Worm (Caenorhabditis elegans) whole organism, L4 larva: ENCODE results near the gene C18D4.12.

ENCODE experiments used
- F49E8.2 ChIP-seq: sonication (generic microtip); optimal IDR thresholded peaks from 2 replicates; lab custom pipeline; 2016; ENCODE audit warnings: missing compliant biosample characterization, mild to moderate bottlenecking, missing genetic modification characterization, borderline replicate concordance
- Y105C5A.15 ChIP-seq: fragments of 200-800 bp; sonication (Bioruptor generic); IDR thresholded peaks from 2 replicates; pipeline ENCODE4 v1.3.6; 2022; ENCODE audit warnings: missing genetic modification characterization, missing compliant biosample characterization
- hmg-1.1 ChIP-seq: fragments of 200-800 bp; sonication (Bioruptor generic); IDR thresholded peaks from 2 replicates; pipeline ENCODE4 v1.3.6; 2022; ENCODE audit warnings: missing genetic modification reagents, missing genetic modification characterization, missing compliant biosample characterization
- lin-13 ChIP-seq: fragments of 150-350 bp; optimal IDR thresholded peaks from 2 replicates; lab custom pipeline; 2014; ENCODE audit warnings: missing biosample characterization, missing genetic modification reagents, missing genetic modification characterization
- mxl-3 ChIP-seq: fragments of 200-800 bp; sonication (Bioruptor generic); optimal IDR thresholded peaks from 2 replicates; lab custom pipeline; 2018; ENCODE audit warnings: mild to moderate bottlenecking, missing genetic modification characterization, missing compliant biosample characterization
- nhr-11 ChIP-seq: fragments of 150-350 bp; optimal IDR thresholded peaks from 2 replicates; lab custom pipeline; 2014; ENCODE audit warnings: missing biosample characterization, missing genetic modification characterization
- nhr-237 ChIP-seq: sonication (generic microtip); optimal IDR thresholded peaks from 2 replicates; lab custom pipeline; 2017; ENCODE audit warnings: missing biosample characterization, missing genetic modification characterization
- nhr-41 ChIP-seq: fragments of 200-800 bp; sonication (Bioruptor generic); IDR thresholded peaks from 2 replicates; pipeline ENCODE4 v1.3.6; 2022; ENCODE audit warnings: missing genetic modification reagents, missing genetic modification characterization, missing compliant biosample characterization
- skn-1 ChIP-seq: fragments of 150-350 bp; optimal IDR thresholded peaks from 2 replicates; lab custom pipeline; 2014; ENCODE audit warnings: missing biosample characterization, missing genetic modification characterization
- unc-130 ChIP-seq: sonication (generic microtip); optimal IDR thresholded peaks from 2 replicates; lab custom pipeline; 2016; ENCODE audit warnings: missing genetic modification reagents, missing genetic modification characterization, missing compliant biosample characterization
- vab-7 ChIP-seq: fragments of 200-800 bp; sonication (Bioruptor generic); IDR thresholded peaks from 2 replicates; pipeline ENCODE4 v1.3.6; 2022; ENCODE audit warnings: missing genetic modification reagents, missing genetic modification characterization, missing compliant biosample characterization
- zag-1 ChIP-seq: fragments of 150-350 bp; optimal IDR thresholded peaks from 2 replicates; lab custom pipeline; 2014; ENCODE audit warnings: missing biosample characterization, missing genetic modification characterization

ce11 chrV:17530486-17530885 lies at the start of gene C18D4.12:
- TF ChIP-seq unc-130 = no peak
- TF ChIP-seq skn-1 (tag; lab: Kevin White, UChicago) = no peak
- no peak for TF ChIP-seq nhr-41 (GFP tag; lab: Robert Waterston, UW)
- TF ChIP-seq Y105C5A.15 = no peak
- TF ChIP-seq vab-7 (GFP tag; lab: Robert Waterston, UW) = no peak
- TF ChIP-seq nhr-237 = no peak
- TF ChIP-seq nhr-11 = no peak
- TF ChIP-seq F49E8.2 (tag; lab: Kevin White, UChicago) = no peak
- no peak for TF ChIP-seq lin-13 (GFP tag; lab: Kevin White, UChicago)
- no peak for TF ChIP-seq zag-1 (tag; lab: Kevin White, UChicago)
- no peak for TF ChIP-seq hmg-1.1 (GFP tag; lab: Robert Waterston, UW)
- TF ChIP-seq mxl-3 (GFP tag; lab: Kevin White, UChicago) = no peak
